Fruit fly (Drosophila melanogaster) whole organism, embryonic: ENCODE data around the gene CG14356.
A peak's percentile ranks its signal among the peaks of the same experiment; 100 is the strongest.

Experiments used
- Aef1 ChIP-seq: fragments of 200-800 bp; sonication (Bioruptor generic); IDR thresholded peaks from 3 replicates; pipeline ENCODE4 v1.3.6; 2022; ENCODE audit warnings: missing biosample characterization, missing genetic modification characterization
- Atf6 ChIP-seq: fragments of 200-800 bp; sonication (Bioruptor generic); IDR thresholded peaks from 2 replicates; pipeline ENCODE4 v1.3.6; 2022; ENCODE audit warnings: missing biosample characterization, missing genetic modification characterization
- CG10543 ChIP-seq: fragments of 200-800 bp; sonication (Bioruptor generic); optimal IDR thresholded peaks from 3 replicates; lab custom pipeline; 2017; ENCODE audit warnings: missing biosample characterization, mild to moderate bottlenecking, missing genetic modification characterization, moderate library complexity
- CG10654 ChIP-seq: fragments of 200-800 bp; sonication (Bioruptor generic); optimal IDR thresholded peaks from 2 replicates; lab custom pipeline; 2016; ENCODE audit warnings: missing biosample characterization, missing genetic modification characterization
- CG11247 ChIP-seq: fragments of 200-800 bp; sonication (Bioruptor generic); IDR thresholded peaks from 2 replicates; pipeline ENCODE4 v1.3.6; 2022; ENCODE audit warnings: missing biosample characterization, missing genetic modification characterization
- CG11504 ChIP-seq: fragments of 200-800 bp; sonication (Bioruptor generic); optimal IDR thresholded peaks from 3 replicates; lab custom pipeline; 2019; ENCODE audit warnings: missing biosample characterization, mild to moderate bottlenecking, missing genetic modification characterization, moderate library complexity
- CG12236 ChIP-seq: fragments of 200-800 bp; sonication (Bioruptor generic); optimal IDR thresholded peaks from 2 replicates; lab custom pipeline; 2016; ENCODE audit warnings: missing biosample characterization, missing genetic modification characterization
- CG12659 ChIP-seq: fragments of 200-800 bp; sonication (Bioruptor generic); optimal IDR thresholded peaks from 3 replicates; lab custom pipeline; 2017; ENCODE audit warnings: mild to moderate bottlenecking, missing biosample characterization, missing genetic modification reagents, missing genetic modification characterization
- CG14050 ChIP-seq: fragments of 200-800 bp; sonication (Bioruptor generic); IDR thresholded peaks from 3 replicates; pipeline ENCODE4 v1.3.6; 2022; ENCODE audit warnings: missing biosample characterization, missing genetic modification characterization
- CG14667 ChIP-seq: fragments of 200-800 bp; sonication (Bioruptor generic); IDR thresholded peaks from 2 replicates; pipeline ENCODE4 v1.3.6; 2022; ENCODE audit warnings: missing biosample characterization, missing genetic modification characterization
- CG15011 ChIP-seq: fragments of 200-800 bp; sonication (Bioruptor generic); optimal IDR thresholded peaks from 3 replicates; lab custom pipeline; 2018; ENCODE audit warnings: missing biosample characterization, mild to moderate bottlenecking, missing genetic modification characterization
- CG1792 ChIP-seq: fragments of 200-800 bp; sonication (Bioruptor generic); optimal IDR thresholded peaks from 2 replicates; lab custom pipeline; 2016; ENCODE audit warnings: missing biosample characterization, missing genetic modification characterization
- CG1832 ChIP-seq: fragments of 200-800 bp; sonication (Bioruptor generic); optimal IDR thresholded peaks from 2 replicates; lab custom pipeline; 2017; ENCODE audit warnings: missing biosample characterization, mild to moderate bottlenecking, missing genetic modification characterization, inconsistent platforms
- CG31441 ChIP-seq: fragments of 200-800 bp; sonication (Bioruptor generic); IDR thresholded peaks from 2 replicates; pipeline ENCODE4 v1.3.6; 2022; ENCODE audit warnings: missing biosample characterization, missing genetic modification characterization
- CG3838 ChIP-seq: fragments of 200-800 bp; sonication (Bioruptor generic); optimal IDR thresholded peaks from 3 replicates; lab custom pipeline; 2016; ENCODE audit warnings: missing biosample characterization, missing genetic modification characterization
- CG7271 ChIP-seq: fragments of 200-800 bp; sonication (Bioruptor generic); optimal IDR thresholded peaks from 2 replicates; lab custom pipeline; 2018; ENCODE audit warnings: missing biosample characterization, mild to moderate bottlenecking, missing genetic modification characterization, moderate library complexity
- CG7963 ChIP-seq: fragments of 200-800 bp; sonication (Bioruptor generic); IDR thresholded peaks from 3 replicates; pipeline ENCODE4 v1.3.6; 2022; ENCODE audit warnings: missing biosample characterization, missing genetic modification characterization; ENCODE audit not compliant: partially characterized antibody
- CG8388 ChIP-seq: fragments of 200-800 bp; sonication (Bioruptor generic); optimal IDR thresholded peaks from 2 replicates; lab custom pipeline; 2019; ENCODE audit warnings: missing biosample characterization, mild to moderate bottlenecking, missing genetic modification characterization, moderate library complexity
- CG8944 ChIP-seq: fragments of 200-800 bp; sonication (Bioruptor generic); optimal IDR thresholded peaks from 3 replicates; lab custom pipeline; 2016; ENCODE audit warnings: missing biosample characterization, missing genetic modification characterization
- CG9437 ChIP-seq: fragments of 200-800 bp; sonication (Bioruptor generic); optimal IDR thresholded peaks from 2 replicates; lab custom pipeline; 2018; ENCODE audit warnings: missing biosample characterization, mild to moderate bottlenecking, missing genetic modification characterization
- Dip2 ChIP-seq: fragments of 200-800 bp; sonication (Bioruptor generic); IDR thresholded peaks from 2 replicates; pipeline ENCODE4 v1.3.6; 2022; ENCODE audit warnings: missing biosample characterization, missing genetic modification characterization
- Doc2 ChIP-seq: fragments of 200-800 bp; sonication (Bioruptor generic); IDR thresholded peaks from 2 replicates; pipeline ENCODE4 v1.3.6; 2022; ENCODE audit warnings: missing biosample characterization, missing genetic modification characterization
- HLH3B ChIP-seq: fragments of 200-800 bp; sonication (Bioruptor generic); IDR thresholded peaks from 2 replicates; pipeline ENCODE4 v1.3.6; 2022; ENCODE audit warnings: missing biosample characterization, missing genetic modification characterization
- Hr39 ChIP-seq: fragments of >200 bp; optimal IDR thresholded peaks from 2 replicates; lab custom pipeline; 2017
- Mrtf ChIP-seq: fragments of 200-800 bp; sonication (Bioruptor generic); IDR thresholded peaks from 3 replicates; pipeline ENCODE4 v1.3.6; 2022; ENCODE audit warnings: missing biosample characterization, missing genetic modification characterization
- Neu2 ChIP-seq: fragments of 200-800 bp; sonication (Bioruptor generic); optimal IDR thresholded peaks from 3 replicates; lab custom pipeline; 2016; ENCODE audit warnings: missing biosample characterization, missing genetic modification characterization, borderline replicate concordance
- Oaz ChIP-seq: fragments of 200-800 bp; sonication (Bioruptor generic); IDR thresholded peaks from 2 replicates; pipeline ENCODE4 v1.3.6; 2022; ENCODE audit warnings: missing biosample characterization, missing genetic modification characterization
- PHDP ChIP-seq: fragments of 200-800 bp; sonication (Bioruptor generic); optimal IDR thresholded peaks from 3 replicates; lab custom pipeline; 2018; ENCODE audit warnings: missing biosample characterization, mild to moderate bottlenecking, missing genetic modification characterization, moderate library complexity
- Ptx1 ChIP-seq: fragments of 200-800 bp; sonication (Bioruptor generic); IDR thresholded peaks from 2 replicates; pipeline ENCODE4 v1.3.6; 2022; ENCODE audit warnings: missing biosample characterization, missing genetic modification characterization
- Rfx ChIP-seq: fragments of 200-800 bp; sonication (Bioruptor generic); IDR thresholded peaks from 2 replicates; pipeline ENCODE4 v1.3.6; 2022; ENCODE audit warnings: missing biosample characterization, missing genetic modification characterization
- Six4 ChIP-seq: fragments of 200-800 bp; sonication (Bioruptor generic); optimal IDR thresholded peaks from 2 replicates; lab custom pipeline; 2016; ENCODE audit warnings: missing biosample characterization, missing genetic modification characterization
- Sox100B ChIP-seq: fragments of 200-800 bp; sonication (Bioruptor generic); optimal IDR thresholded peaks from 3 replicates; lab custom pipeline; 2018; ENCODE audit warnings: missing biosample characterization, mild to moderate bottlenecking, missing genetic modification characterization
- Sry-β ChIP-seq: fragments of 200-800 bp; sonication (Bioruptor generic); optimal IDR thresholded peaks from 2 replicates; lab custom pipeline; 2018; ENCODE audit warnings: missing biosample characterization, mild to moderate bottlenecking, missing genetic modification characterization, moderate library complexity
- Xrp1 ChIP-seq: fragments of 200-800 bp; sonication (Bioruptor generic); IDR thresholded peaks from 2 replicates; pipeline ENCODE4 v1.3.6; 2022; ENCODE audit warnings: missing biosample characterization, missing genetic modification characterization
- cato ChIP-seq: fragments of 200-800 bp; sonication (Bioruptor generic); optimal IDR thresholded peaks from 2 replicates; lab custom pipeline; 2016; ENCODE audit warnings: missing biosample characterization, missing genetic modification characterization, borderline replicate concordance
- croc ChIP-seq: fragments of 200-800 bp; sonication (Bioruptor generic); conservative IDR thresholded peaks from 3 replicates; pipeline ENCODE4 v1.3.6; 2022; ENCODE audit warnings: missing biosample characterization, missing genetic modification characterization
- dmrt11E ChIP-seq: fragments of 200-800 bp; sonication (Bioruptor generic); optimal IDR thresholded peaks from 3 replicates; lab custom pipeline; 2018; ENCODE audit warnings: missing biosample characterization, mild to moderate bottlenecking, missing genetic modification characterization, moderate library complexity
- ems ChIP-seq: fragments of 200-800 bp; sonication (Bioruptor generic); optimal IDR thresholded peaks from 3 replicates; lab custom pipeline; 2016; ENCODE audit warnings: missing biosample characterization, missing genetic modification characterization
- en ChIP-seq: fragments of 200-800 bp; sonication (Bioruptor generic); optimal IDR thresholded peaks from 2 replicates; lab custom pipeline; 2016; ENCODE audit warnings: missing biosample characterization, missing genetic modification characterization
- ewg ChIP-seq: fragments of 200-800 bp; sonication (Bioruptor generic); optimal IDR thresholded peaks from 3 replicates; lab custom pipeline; 2017; ENCODE audit warnings: mild to moderate bottlenecking, missing biosample characterization, missing genetic modification reagents, missing genetic modification characterization
- hth ChIP-seq: fragments of >200 bp; optimal IDR thresholded peaks from 2 replicates; lab custom pipeline; 2017; ENCODE audit warnings: inconsistent platforms
- lov ChIP-seq, 2 experiments: fragments of 200-800 bp in 1 of 2; fragments of >200 bp in 1 of 2; sonication (Bioruptor generic) in 1 of 2; IDR thresholded peaks in 1 of 2; optimal IDR thresholded peaks in 1 of 2; 2 replicates in 1 of 2; 3 replicates in 1 of 2; pipeline versions ENCODE4 v1.3.6 to Lab custom; 2017 to 2022; ENCODE audit warnings: missing biosample characterization in 1 of 2, missing genetic modification characterization in 1 of 2
- odd ChIP-seq: fragments of 200-800 bp; sonication (Bioruptor generic); optimal IDR thresholded peaks from 2 replicates; lab custom pipeline; 2017; ENCODE audit warnings: missing biosample characterization, mild to moderate bottlenecking, missing genetic modification characterization
- pb ChIP-seq: fragments of 200-800 bp; sonication (Bioruptor generic); optimal IDR thresholded peaks from 3 replicates; lab custom pipeline; 2016; ENCODE audit warnings: missing biosample characterization, missing genetic modification characterization
- row ChIP-seq: fragments of 200-800 bp; sonication (Bioruptor generic); IDR thresholded peaks from 3 replicates; pipeline ENCODE4 v1.3.6; 2022; ENCODE audit warnings: missing biosample characterization, missing genetic modification characterization
- sens ChIP-seq: fragments of 200-800 bp; sonication (Bioruptor generic); peaks from one replicate; lab custom pipeline; 2016; ENCODE audit warnings: missing biosample characterization, missing genetic modification characterization
- stwl ChIP-seq: fragments of 200-800 bp; sonication (Bioruptor generic); optimal IDR thresholded peaks from 3 replicates; lab custom pipeline; 2018; ENCODE audit warnings: missing biosample characterization, mild to moderate bottlenecking, missing genetic modification characterization, moderate library complexity
- tap ChIP-seq: fragments of 200-800 bp; optimal IDR thresholded peaks from 3 replicates; lab custom pipeline; 2019; ENCODE audit warnings: missing biosample characterization, mild to moderate bottlenecking, missing genetic modification characterization, moderate library complexity
- yki ChIP-seq: fragments of >200 bp; optimal IDR thresholded peaks from 3 replicates; lab custom pipeline; 2018
- zf30C ChIP-seq: fragments of 200-800 bp; sonication (Bioruptor generic); optimal IDR thresholded peaks from 3 replicates; lab custom pipeline; 2018; ENCODE audit warnings: missing biosample characterization, mild to moderate bottlenecking, missing genetic modification characterization

CG14356 gene

dm6 chr3R:14108158-14108921, 23.5 kb downstream of the CG14356 start, which contains the start of gene CG12402 (continued):
- TF ChIP-seq lov (optimal IDR thresholded peaks at IDR 0.05; lab: Kevin White, UChicago): no peak
- TF ChIP-seq lov (GFP tag; IDR thresholded peaks at IDR 0.05; lab: Robert Waterston, UW): peak; percentile 92; the same call in 2 of the 3 replicates
- peak; percentile 73 for TF ChIP-seq dmrt11E (tag; lab: Kevin White, UChicago)
- no peak for TF ChIP-seq CG12236 (GFP tag; lab: Kevin White, UChicago)
- TF ChIP-seq Ptx1: peak; percentile 89
- TF ChIP-seq CG11504 (tag; lab: Kevin White, UChicago): peak; percentile 91
- TF ChIP-seq Hr39 (lab: Kevin White, UChicago): no peak
- no peak for TF ChIP-seq hth
- peak; percentile 77 for TF ChIP-seq HLH3B (GFP tag; lab: Robert Waterston, UW)
- TF ChIP-seq CG10543: peak; percentile 78
- TF ChIP-seq CG3838 (GFP tag; lab: Kevin White, UChicago): no peak
- TF ChIP-seq sens (GFP tag; lab: Kevin White, UChicago): peak; percentile 92
- peak; percentile 69 for TF ChIP-seq odd (GFP tag; lab: Kevin White, UChicago)
- TF ChIP-seq ewg: peak; percentile 74
- TF ChIP-seq CG14667 (GFP tag; lab: Robert Waterston, UW): peak; percentile 63
- TF ChIP-seq CG7271 (tag; lab: Kevin White, UChicago): peak; percentile 19
- peak; percentile 61 for TF ChIP-seq croc (GFP tag; lab: Robert Waterston, UW)
- peak; percentile 78 for TF ChIP-seq CG11247 (GFP tag; lab: Robert Waterston, UW)
- TF ChIP-seq Six4: peak; percentile 74
- TF ChIP-seq Doc2 (GFP tag; lab: Robert Waterston, UW): no peak
- peak; percentile 75 for TF ChIP-seq Oaz
- peak; percentile 86 for TF ChIP-seq tap (tag; lab: Kevin White, UChicago)
- peak; percentile 6 for TF ChIP-seq stwl
- TF ChIP-seq CG1832 (GFP tag; lab: Kevin White, UChicago): no peak
- TF ChIP-seq row (GFP tag; lab: Robert Waterston, UW): peak; percentile 94
- TF ChIP-seq Aef1 (GFP tag; lab: Robert Waterston, UW): peak; percentile 84
- TF ChIP-seq zf30C (GFP tag; lab: Kevin White, UChicago): peak; percentile 99
- TF ChIP-seq CG14050 (GFP tag; lab: Robert Waterston, UW): peak; percentile 82
- TF ChIP-seq Rfx: peak; percentile 81
- TF ChIP-seq CG15011: peak; percentile 71
- TF ChIP-seq pb (GFP tag; lab: Kevin White, UChicago): peak; percentile 65
- TF ChIP-seq CG9437 (GFP tag; lab: Kevin White, UChicago): peak; percentile 63
- no peak for TF ChIP-seq yki (lab: Kevin White, UChicago)
- TF ChIP-seq CG7963 (GFP tag; lab: Robert Waterston, UW): no peak
- no peak for TF ChIP-seq Neu2
- peak; percentile 95 for TF ChIP-seq CG31441 (GFP tag; lab: Robert Waterston, UW)
- no peak for TF ChIP-seq Sry-β (GFP tag; lab: Kevin White, UChicago)
- peak; percentile 84 for TF ChIP-seq Mrtf (GFP tag; lab: Robert Waterston, UW)
- TF ChIP-seq Atf6 (GFP tag; lab: Robert Waterston, UW): peak; percentile 77
- no peak for TF ChIP-seq Dip2 (GFP tag; lab: Robert Waterston, UW)
- TF ChIP-seq CG8388 (GFP tag; lab: Kevin White, UChicago): peak; percentile 83
- peak; percentile 26 for TF ChIP-seq en
- peak; percentile 61 for TF ChIP-seq cato (GFP tag; lab: Kevin White, UChicago)
- TF ChIP-seq CG1792: peak; percentile 51
- peak; percentile 84 for TF ChIP-seq Sox100B (GFP tag; lab: Kevin White, UChicago)
- peak; percentile 37 for TF ChIP-seq CG8944 (GFP tag; lab: Kevin White, UChicago)
- peak; percentile 85 for TF ChIP-seq CG10654
- peak; percentile 55 for TF ChIP-seq ems
- peak; percentile 79 for TF ChIP-seq CG12659 (GFP tag; lab: Kevin White, UChicago)
- TF ChIP-seq Xrp1 (GFP tag; lab: Robert Waterston, UW): peak; percentile 91
- TF ChIP-seq PHDP (tag; lab: Kevin White, UChicago): peak; percentile 87
